Fruit fly (Drosophila melanogaster) whole organism, prepupa: ENCODE data around the gene Hsp83.

Experiments
- CG10669 ChIP-seq: fragments of 200-800 bp; sonication (Bioruptor generic); optimal IDR thresholded peaks from 3 replicates; lab custom pipeline; 2018; ENCODE audit warnings: missing biosample characterization, mild to moderate bottlenecking, missing genetic modification characterization, moderate library complexity
- Eip78C ChIP-seq: fragments of 200-800 bp; sonication (Bioruptor generic); peaks from one replicate; lab custom pipeline; 2016; ENCODE audit warnings: missing biosample characterization, missing genetic modification characterization
- Eip93F ChIP-seq: fragments of 200-800 bp; sonication (Bioruptor generic); optimal IDR thresholded peaks from 2 replicates; lab custom pipeline; 2016; ENCODE audit warnings: missing biosample characterization, mild to moderate bottlenecking, missing genetic modification characterization
- Ets96B ChIP-seq: fragments of 200-800 bp; optimal IDR thresholded peaks from 2 replicates; lab custom pipeline; 2019; ENCODE audit warnings: missing biosample characterization, mild to moderate bottlenecking, missing genetic modification characterization, moderate library complexity
- Sox102F ChIP-seq: fragments of 200-800 bp; sonication (Bioruptor generic); optimal IDR thresholded peaks from 2 replicates; lab custom pipeline; 2016; ENCODE audit warnings: missing biosample characterization, mild to moderate bottlenecking, missing genetic modification characterization
- Sox14 ChIP-seq: fragments of 200-800 bp; sonication (Bioruptor generic); optimal IDR thresholded peaks from 3 replicates; lab custom pipeline; 2016; ENCODE audit warnings: missing biosample characterization, missing genetic modification characterization
- dsx ChIP-seq: fragments of 200-800 bp; optimal IDR thresholded peaks from 3 replicates; lab custom pipeline; 2019; ENCODE audit warnings: missing biosample characterization, mild to moderate bottlenecking, missing genetic modification characterization, moderate library complexity; ENCODE audit not compliant: poor library complexity, severe bottlenecking
- fd59A ChIP-seq: fragments of 200-800 bp; sonication (Bioruptor generic); optimal IDR thresholded peaks from 2 replicates; lab custom pipeline; 2017; ENCODE audit warnings: missing biosample characterization, mild to moderate bottlenecking, missing genetic modification characterization, missing genetic modification reagents
- fd85E ChIP-seq: fragments of 200-800 bp; sonication (Bioruptor generic); optimal IDR thresholded peaks from 3 replicates; lab custom pipeline; 2016; ENCODE audit warnings: missing biosample characterization, missing genetic modification characterization
- pdm3 ChIP-seq: fragments of 200-800 bp; sonication (Bioruptor generic); optimal IDR thresholded peaks from 3 replicates; lab custom pipeline; 2016; ENCODE audit warnings: missing biosample characterization, missing genetic modification characterization
- salr ChIP-seq, 2 experiments: fragments of 200-800 bp; sonication (Bioruptor generic); optimal IDR thresholded peaks; 3 replicates each; lab custom pipeline; 2016 to 2018; ENCODE audit warnings: missing biosample characterization in 2 of 2, missing genetic modification characterization in 2 of 2, mild to moderate bottlenecking in 1 of 2

DNA sequence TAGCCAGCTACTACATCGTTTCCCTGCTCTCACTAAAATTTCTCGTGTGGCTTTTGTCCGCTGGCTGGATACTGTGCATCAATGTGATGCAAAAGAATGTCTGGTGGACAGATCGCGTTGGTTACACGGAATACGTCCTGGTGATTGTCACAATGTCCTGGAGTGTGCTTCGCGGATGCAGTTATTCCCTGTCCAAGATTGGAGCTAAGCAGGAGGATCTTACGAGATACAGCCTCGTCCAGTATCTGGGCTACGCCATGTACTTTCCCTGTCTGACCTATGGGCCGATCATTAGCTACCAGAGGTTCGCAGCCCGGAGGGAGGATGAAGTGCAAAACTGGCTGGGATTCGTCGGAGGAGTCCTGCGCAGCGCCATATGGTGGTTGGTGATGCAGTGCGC, 30.2 kb upstream of the Hsp83 start:
- no peak for TF ChIP-seq Sox102F (GFP tag; lab: Kevin White, UChicago)
- no peak for TF ChIP-seq Sox14 (GFP tag; lab: Kevin White, UChicago)
- no peak for TF ChIP-seq dsx (GFP tag; lab: Kevin White, UChicago)
- no peak for TF ChIP-seq Ets96B (tag; lab: Kevin White, UChicago)
- TF ChIP-seq pdm3 (GFP tag; lab: Kevin White, UChicago), result no peak
- TF ChIP-seq fd85E (GFP tag; lab: Kevin White, UChicago), result no peak
- TF ChIP-seq salr (GFP tag; optimal IDR thresholded peaks at IDR 0.05; lab: Kevin White, UChicago), result no peak
- TF ChIP-seq CG10669 (GFP tag; lab: Kevin White, UChicago), result no peak
- TF ChIP-seq fd59A (GFP tag; lab: Kevin White, UChicago), result no peak
- no peak for TF ChIP-seq Eip93F
- TF ChIP-seq Eip78C (GFP tag; lab: Kevin White, UChicago), result no peak
